Fruit fly (Drosophila melanogaster) whole organism, pupa: ENCODE measurements around the gene AGO2.

Experiments
- CG12605 ChIP-seq: fragments of 200-800 bp; sonication (Bioruptor generic); IDR thresholded peaks from 2 replicates; pipeline ENCODE4 v1.3.6; 2022; ENCODE audit warnings: missing biosample characterization, missing genetic modification characterization
- CG13204 ChIP-seq: fragments of 200-800 bp; sonication (Bioruptor generic); optimal IDR thresholded peaks from 2 replicates; lab custom pipeline; 2018; ENCODE audit warnings: missing biosample characterization, mild to moderate bottlenecking, missing genetic modification characterization, moderate library complexity
- CG14655 ChIP-seq: fragments of 200-800 bp; sonication (Bioruptor generic); optimal IDR thresholded peaks from 3 replicates; lab custom pipeline; 2017; ENCODE audit warnings: mild to moderate bottlenecking, missing biosample characterization, missing genetic modification reagents, missing genetic modification characterization
- CG15710 ChIP-seq: fragments of 200-800 bp; sonication (Bioruptor generic); optimal IDR thresholded peaks from 2 replicates; lab custom pipeline; 2018; ENCODE audit warnings: missing biosample characterization, mild to moderate bottlenecking, missing genetic modification characterization, moderate library complexity
- CG17806 ChIP-seq: fragments of 200-800 bp; sonication (Bioruptor generic); optimal IDR thresholded peaks from 2 replicates; lab custom pipeline; 2018; ENCODE audit warnings: missing biosample characterization, mild to moderate bottlenecking, missing genetic modification characterization, moderate library complexity
- CG34367 ChIP-seq: fragments of 200-800 bp; sonication (Bioruptor generic); optimal IDR thresholded peaks from 2 replicates; lab custom pipeline; 2018; ENCODE audit warnings: missing biosample characterization, mild to moderate bottlenecking, missing genetic modification characterization
- CG8159 ChIP-seq: fragments of 200-800 bp; sonication (Bioruptor generic); optimal IDR thresholded peaks from 3 replicates; lab custom pipeline; 2018; ENCODE audit warnings: missing biosample characterization, mild to moderate bottlenecking, missing genetic modification characterization, moderate library complexity
- D1 ChIP-seq: fragments of 200-800 bp; sonication (Bioruptor generic); optimal IDR thresholded peaks from 2 replicates; lab custom pipeline; 2018; ENCODE audit warnings: missing biosample characterization, mild to moderate bottlenecking, missing genetic modification characterization, moderate library complexity
- EcR ChIP-seq: fragments of 200-800 bp; sonication (Bioruptor generic); optimal IDR thresholded peaks from 3 replicates; lab custom pipeline; 2019; ENCODE audit warnings: missing biosample characterization, missing genetic modification characterization, mild to moderate bottlenecking, moderate library complexity, missing genetic modification reagents
- Ets98B ChIP-seq: fragments of 200-800 bp; sonication (Bioruptor generic); IDR thresholded peaks from 2 replicates; pipeline ENCODE4 v1.3.6; 2022; ENCODE audit warnings: missing biosample characterization, missing genetic modification characterization
- Pif1A ChIP-seq: fragments of 200-800 bp; sonication (Bioruptor generic); optimal IDR thresholded peaks from 3 replicates; lab custom pipeline; 2016; ENCODE audit warnings: missing biosample characterization, missing genetic modification characterization
- Snoo ChIP-seq: fragments of 200-800 bp; sonication (Bioruptor generic); optimal IDR thresholded peaks from 3 replicates; lab custom pipeline; 2017; ENCODE audit warnings: missing biosample characterization, mild to moderate bottlenecking, missing genetic modification characterization, inconsistent platforms
- fd96Ca ChIP-seq: fragments of 200-800 bp; sonication (Bioruptor generic); IDR thresholded peaks from 3 replicates; pipeline ENCODE4 v1.3.6; 2022; ENCODE audit warnings: missing biosample characterization, missing genetic modification characterization
- gl ChIP-seq: fragments of 200-800 bp; sonication (Bioruptor generic); optimal IDR thresholded peaks from 2 replicates; lab custom pipeline; 2018; ENCODE audit warnings: missing biosample characterization, mild to moderate bottlenecking, missing genetic modification characterization

DNA sequence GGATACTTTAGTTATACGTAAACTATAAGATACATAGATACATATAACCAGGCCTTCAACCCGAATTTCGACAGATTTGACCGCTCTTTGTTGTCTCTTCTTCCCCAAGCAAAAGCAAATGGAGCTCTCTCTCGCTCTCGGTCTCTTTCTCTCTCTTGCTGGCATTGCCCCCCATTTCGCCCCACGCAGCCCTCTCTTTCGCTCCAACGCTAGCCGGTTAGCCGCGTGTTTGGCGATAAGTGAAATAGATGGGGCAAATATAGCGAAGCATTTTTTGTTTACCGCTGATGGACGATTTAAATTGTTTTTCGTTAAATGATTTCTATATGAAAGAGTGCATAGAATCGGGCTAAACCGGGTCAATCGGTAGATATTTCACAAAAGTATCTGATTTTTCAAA, 39.5 kb upstream of the AGO2 start:
- TF ChIP-seq Pif1A (GFP tag; lab: Kevin White, UChicago) = no peak
- TF ChIP-seq CG17806 (tag; lab: Kevin White, UChicago) = no peak
- no peak for TF ChIP-seq gl (tag; lab: Kevin White, UChicago)
- TF ChIP-seq CG34367 (tag; lab: Kevin White, UChicago) = no peak
- TF ChIP-seq CG13204 (GFP tag; lab: Kevin White, UChicago) = no peak
- no peak; the same call in 1 of the 2 replicates for TF ChIP-seq Ets98B (GFP tag; lab: Robert Waterston, UW)
- TF ChIP-seq CG15710 (tag; lab: Kevin White, UChicago) = no peak
- TF ChIP-seq CG12605 (GFP tag; lab: Robert Waterston, UW) = peak; percentile 60
- TF ChIP-seq CG14655 (GFP tag; lab: Kevin White, UChicago) = no peak
- TF ChIP-seq EcR (GFP tag; lab: Kevin White, UChicago) = peak; percentile 83
- TF ChIP-seq D1 (tag; lab: Kevin White, UChicago) = no peak
- no peak for TF ChIP-seq Snoo (tag; lab: Kevin White, UChicago)
- TF ChIP-seq CG8159 (tag; lab: Kevin White, UChicago) = no peak
- TF ChIP-seq fd96Ca (GFP tag; lab: Robert Waterston, UW) = no peak
